Fruit fly (Drosophila melanogaster) whole organism, embryonic: Measurements from ENCODE around the gene CG3337.

ENCODE experiments used
- B-H2 ChIP-seq: fragments of 200-800 bp; sonication (Bioruptor generic); optimal IDR thresholded peaks from 2 replicates; lab custom pipeline; 2018; ENCODE audit warnings: missing biosample characterization, mild to moderate bottlenecking, missing genetic modification characterization
- CG10543 ChIP-seq: fragments of 200-800 bp; sonication (Bioruptor generic); optimal IDR thresholded peaks from 3 replicates; lab custom pipeline; 2017; ENCODE audit warnings: missing biosample characterization, mild to moderate bottlenecking, missing genetic modification characterization, moderate library complexity
- CG10654 ChIP-seq: fragments of 200-800 bp; sonication (Bioruptor generic); optimal IDR thresholded peaks from 2 replicates; lab custom pipeline; 2016; ENCODE audit warnings: missing biosample characterization, missing genetic modification characterization
- CG11696 ChIP-seq: fragments of 200-800 bp; sonication (Bioruptor generic); IDR thresholded peaks from 2 replicates; pipeline ENCODE4 v1.3.6; 2022; ENCODE audit warnings: missing biosample characterization, missing genetic modification characterization
- CG11723 ChIP-seq: fragments of 200-800 bp; sonication (Bioruptor generic); optimal IDR thresholded peaks from 2 replicates; lab custom pipeline; 2017; ENCODE audit warnings: missing biosample characterization, mild to moderate bottlenecking, missing genetic modification characterization
- CG13296 ChIP-seq: fragments of 200-800 bp; sonication (Bioruptor generic); optimal IDR thresholded peaks from 3 replicates; lab custom pipeline; 2018; ENCODE audit warnings: missing biosample characterization, mild to moderate bottlenecking, missing genetic modification characterization
- CG14441 ChIP-seq: fragments of 200-800 bp; sonication (Bioruptor generic); IDR thresholded peaks from 2 replicates; pipeline ENCODE4 v1.3.6; 2022; ENCODE audit warnings: missing biosample characterization, missing genetic modification characterization
- CG14860 ChIP-seq: fragments of 200-800 bp; sonication (Bioruptor generic); IDR thresholded peaks from 3 replicates; pipeline ENCODE4 v1.3.6; 2022; ENCODE audit warnings: missing biosample characterization, missing genetic modification characterization; ENCODE audit not compliant: partially characterized antibody
- CG17186 ChIP-seq: fragments of 200-800 bp; sonication (Bioruptor generic); optimal IDR thresholded peaks from 3 replicates; lab custom pipeline; 2017; ENCODE audit warnings: missing biosample characterization, missing genetic modification reagents, missing genetic modification characterization
- CG18011 ChIP-seq: fragments of 200-800 bp; sonication (Bioruptor generic); optimal IDR thresholded peaks from 2 replicates; lab custom pipeline; 2017; ENCODE audit warnings: missing biosample characterization, missing genetic modification characterization, mild to moderate bottlenecking, moderate library complexity, missing genotype
- CG2116 ChIP-seq: fragments of 200-800 bp; sonication (Bioruptor generic); optimal IDR thresholded peaks from 3 replicates; lab custom pipeline; 2018; ENCODE audit warnings: missing biosample characterization, mild to moderate bottlenecking, missing genetic modification characterization
- CG2129 ChIP-seq: fragments of 200-800 bp; sonication (Bioruptor generic); IDR thresholded peaks from 2 replicates; pipeline ENCODE4 v1.3.6; 2022; ENCODE audit warnings: missing biosample characterization, missing genetic modification characterization; ENCODE audit not compliant: partially characterized antibody
- CG32767 ChIP-seq: fragments of 200-800 bp; sonication (Bioruptor generic); IDR thresholded peaks from 2 replicates; pipeline ENCODE4 v1.3.6; 2022; ENCODE audit warnings: missing biosample characterization, missing genetic modification characterization
- CG3281 ChIP-seq: fragments of 200-800 bp; sonication (Bioruptor generic); optimal IDR thresholded peaks from 3 replicates; lab custom pipeline; 2017; ENCODE audit warnings: missing biosample characterization, mild to moderate bottlenecking, missing genetic modification characterization
- CG7372 ChIP-seq: fragments of 200-800 bp; sonication (Bioruptor generic); IDR thresholded peaks from 2 replicates; pipeline ENCODE4 v1.3.6; 2022; ENCODE audit warnings: missing biosample characterization, missing genetic modification characterization
- CG8290 ChIP-seq, 3 experiments: fragments of 200-800 bp; sonication (Bioruptor generic); optimal IDR thresholded peaks; 2 replicates each; lab custom pipeline; 2016 to 2019; ENCODE audit warnings: missing biosample characterization in 3 of 3, missing genetic modification characterization in 3 of 3, mild to moderate bottlenecking in 2 of 3, moderate library complexity in 1 of 3
- CG8765 ChIP-seq: fragments of 200-800 bp; sonication (Bioruptor generic); IDR thresholded peaks from 2 replicates; pipeline ENCODE4 v1.3.6; 2022; ENCODE audit warnings: missing biosample characterization, missing genetic modification characterization
- CG9932 ChIP-seq: fragments of 200-800 bp; sonication (Bioruptor generic); IDR thresholded peaks from 2 replicates; pipeline ENCODE4 v1.3.6; 2022; ENCODE audit warnings: missing biosample characterization, missing genetic modification characterization
- Dip2 ChIP-seq: fragments of 200-800 bp; sonication (Bioruptor generic); IDR thresholded peaks from 2 replicates; pipeline ENCODE4 v1.3.6; 2022; ENCODE audit warnings: missing biosample characterization, missing genetic modification characterization
- Fer1 ChIP-seq: fragments of 200-800 bp; sonication (Bioruptor generic); optimal IDR thresholded peaks from 2 replicates; lab custom pipeline; 2017; ENCODE audit warnings: missing biosample characterization, mild to moderate bottlenecking, missing genetic modification characterization
- HHEX ChIP-seq: fragments of 200-800 bp; sonication (Bioruptor generic); optimal IDR thresholded peaks from 3 replicates; lab custom pipeline; 2017; ENCODE audit warnings: missing biosample characterization, mild to moderate bottlenecking, missing genetic modification characterization, missing genetic modification reagents
- Hmx ChIP-seq: fragments of 200-800 bp; sonication (Bioruptor generic); optimal IDR thresholded peaks from 2 replicates; lab custom pipeline; 2016; ENCODE audit warnings: missing biosample characterization, missing genetic modification characterization
- Hr78 ChIP-seq, 2 experiments: fragments of 200-800 bp in 1 of 2; fragments of >200 bp in 1 of 2; sonication (Bioruptor generic) in 1 of 2; optimal IDR thresholded peaks; 2 replicates each; lab custom pipeline; 2017 to 2019; ENCODE audit warnings: missing biosample characterization in 2 of 2, missing genetic modification characterization in 2 of 2, mild to moderate bottlenecking in 1 of 2, moderate library complexity in 1 of 2
- Meics ChIP-seq: fragments of 200-800 bp; sonication (Bioruptor generic); optimal IDR thresholded peaks from 2 replicates; lab custom pipeline; 2017; ENCODE audit warnings: missing biosample characterization, mild to moderate bottlenecking, missing genetic modification characterization
- Oaz ChIP-seq: fragments of 200-800 bp; sonication (Bioruptor generic); IDR thresholded peaks from 2 replicates; pipeline ENCODE4 v1.3.6; 2022; ENCODE audit warnings: missing biosample characterization, missing genetic modification characterization
- PHDP ChIP-seq: fragments of 200-800 bp; sonication (Bioruptor generic); optimal IDR thresholded peaks from 3 replicates; lab custom pipeline; 2018; ENCODE audit warnings: missing biosample characterization, mild to moderate bottlenecking, missing genetic modification characterization, moderate library complexity
- Pdp1 ChIP-seq, 2 experiments: fragments of 200-800 bp; sonication (Bioruptor generic); optimal IDR thresholded peaks; 3 replicates each; lab custom pipeline; 2016; ENCODE audit warnings: missing biosample characterization in 2 of 2, missing genetic modification characterization in 2 of 2, mild to moderate bottlenecking in 1 of 2, moderate library complexity in 1 of 2
- Rfx ChIP-seq: fragments of 200-800 bp; sonication (Bioruptor generic); IDR thresholded peaks from 2 replicates; pipeline ENCODE4 v1.3.6; 2022; ENCODE audit warnings: missing biosample characterization, missing genetic modification characterization
- Sox102F ChIP-seq: fragments of 200-800 bp; sonication (Bioruptor generic); optimal IDR thresholded peaks from 2 replicates; lab custom pipeline; 2018; ENCODE audit warnings: missing biosample characterization, mild to moderate bottlenecking, missing genetic modification characterization, moderate library complexity
- abd-A ChIP-seq: fragments of 200-800 bp; sonication (Bioruptor generic); optimal IDR thresholded peaks from 3 replicates; lab custom pipeline; 2019; ENCODE audit warnings: missing biosample characterization, mild to moderate bottlenecking, missing genetic modification characterization, moderate library complexity
- bbx ChIP-seq: fragments of 200-800 bp; sonication (Bioruptor generic); IDR thresholded peaks from 2 replicates; pipeline ENCODE4 v1.3.6; 2022; ENCODE audit warnings: missing biosample characterization, missing genetic modification characterization; ENCODE audit not compliant: partially characterized antibody
- danr ChIP-seq: fragments of 200-800 bp; sonication (Bioruptor generic); IDR thresholded peaks from 2 replicates; pipeline ENCODE4 v1.3.6; 2022; ENCODE audit warnings: missing biosample characterization, missing genetic modification characterization
- emc ChIP-seq: fragments of 200-800 bp; sonication (Bioruptor generic); optimal IDR thresholded peaks from 2 replicates; lab custom pipeline; 2016; ENCODE audit warnings: missing biosample characterization, missing genetic modification characterization
- ftz-f1 ChIP-seq: fragments of 200-800 bp; sonication (Bioruptor generic); optimal IDR thresholded peaks from 2 replicates; lab custom pipeline; 2016; ENCODE audit warnings: missing biosample characterization, missing genetic modification characterization
- gem ChIP-seq: fragments of 200-800 bp; sonication (Bioruptor generic); optimal IDR thresholded peaks from 2 replicates; lab custom pipeline; 2019; ENCODE audit warnings: missing biosample characterization, mild to moderate bottlenecking, missing genetic modification characterization, moderate library complexity
- insv ChIP-seq, 2 experiments: fragments of 200-800 bp; sonication (Bioruptor generic); optimal IDR thresholded peaks; 3 replicates each; lab custom pipeline; 2016 to 2018; ENCODE audit warnings: missing biosample characterization in 2 of 2, missing genetic modification characterization in 2 of 2
- lab ChIP-seq: fragments of 200-800 bp; sonication (Bioruptor generic); optimal IDR thresholded peaks from 3 replicates; lab custom pipeline; 2017; ENCODE audit warnings: missing biosample characterization, missing genetic modification characterization, mild to moderate bottlenecking, moderate library complexity, missing genetic modification reagents
- lilli ChIP-seq: fragments of 200-800 bp; sonication (Bioruptor generic); optimal IDR thresholded peaks from 3 replicates; lab custom pipeline; 2016; ENCODE audit warnings: missing biosample characterization, missing genetic modification characterization
- lola ChIP-seq, 3 experiments: fragments of >200 bp in 2 of 3; fragments of 200-800 bp in 1 of 3; sonication (Bioruptor generic) in 1 of 3; optimal IDR thresholded peaks; 2 replicates each; lab custom pipeline; 2017 to 2019; ENCODE audit warnings: missing biosample characterization in 3 of 3, missing genetic modification characterization in 3 of 3, mild to moderate bottlenecking in 1 of 3, moderate library complexity in 1 of 3
- org-1 ChIP-seq: fragments of 200-800 bp; sonication (Bioruptor generic); optimal IDR thresholded peaks from 2 replicates; lab custom pipeline; 2017; ENCODE audit warnings: missing biosample characterization, missing genetic modification characterization
- pum ChIP-seq: fragments of 200-800 bp; sonication (Bioruptor generic); optimal IDR thresholded peaks from 2 replicates; lab custom pipeline; 2016; ENCODE audit warnings: missing biosample characterization, missing genetic modification characterization
- rib ChIP-seq: fragments of 200-800 bp; sonication (Bioruptor generic); IDR thresholded peaks from 2 replicates; pipeline ENCODE4 v1.3.6; 2022; ENCODE audit warnings: missing biosample characterization, missing genetic modification characterization
- sd ChIP-seq: fragments of 200-800 bp; sonication (Bioruptor generic); optimal IDR thresholded peaks from 3 replicates; lab custom pipeline; 2018; ENCODE audit warnings: missing biosample characterization, mild to moderate bottlenecking, missing genetic modification characterization, moderate library complexity
- seq ChIP-seq: fragments of 200-800 bp; sonication (Bioruptor generic); IDR thresholded peaks from 2 replicates; pipeline ENCODE4 v1.3.6; 2022; ENCODE audit warnings: missing biosample characterization, missing genetic modification characterization
- sug ChIP-seq: fragments of 200-800 bp; optimal IDR thresholded peaks from 2 replicates; lab custom pipeline; 2019; ENCODE audit warnings: missing biosample characterization, mild to moderate bottlenecking, missing genetic modification characterization, moderate library complexity
- tx ChIP-seq: fragments of 200-800 bp; sonication (Bioruptor generic); optimal IDR thresholded peaks from 2 replicates; lab custom pipeline; 2016; ENCODE audit warnings: missing biosample characterization, missing genetic modification characterization
- yki ChIP-seq: fragments of >200 bp; optimal IDR thresholded peaks from 3 replicates; lab custom pipeline; 2018

The CG3337 gene

DNA sequence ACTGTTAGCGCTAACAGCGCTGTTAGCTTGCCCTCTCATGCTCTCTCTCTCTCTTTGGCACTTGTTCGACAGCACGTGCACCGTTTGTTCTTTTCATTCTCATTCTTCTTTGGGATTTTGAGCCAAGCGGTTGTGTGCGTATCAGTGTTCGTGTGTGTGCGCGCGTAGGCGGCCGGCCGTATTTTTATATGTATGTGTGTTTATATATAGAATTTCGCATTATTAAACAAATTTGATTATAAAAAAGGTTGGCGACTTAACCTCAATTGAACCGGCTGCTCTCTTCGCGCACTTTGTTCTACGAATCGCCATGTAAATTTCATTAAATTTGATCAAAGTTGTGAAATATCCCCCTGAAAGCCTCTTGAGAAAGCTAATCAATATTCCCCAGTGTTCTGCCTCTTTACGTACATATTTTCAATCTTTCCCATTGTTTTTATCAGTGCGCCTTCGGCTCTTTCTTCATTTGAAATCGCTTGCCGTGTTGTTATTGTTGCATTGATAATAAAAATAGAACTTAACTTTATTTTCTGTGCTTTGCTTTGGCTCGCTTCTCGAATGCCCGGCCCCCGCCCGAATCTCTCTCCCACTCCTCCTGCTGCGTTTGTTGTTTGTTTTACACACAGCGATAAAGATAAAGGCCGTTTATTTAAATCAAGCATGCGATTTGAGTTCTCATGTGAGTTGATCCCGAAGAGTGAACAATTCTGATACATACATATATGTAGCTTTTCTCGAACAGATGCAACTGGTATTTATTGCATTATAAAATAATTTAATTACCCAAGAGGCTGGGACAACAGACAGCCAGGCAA is 24.1 kb downstream of the CG3337 start (continued):
- TF ChIP-seq sug (tag; lab: Kevin White, UChicago) = peak; percentile 82
- TF ChIP-seq bbx (GFP tag; lab: Robert Waterston, UW) = 0 out of 2 replicates have a peak, but pooled peaks have one; percentile 12
- no peak for TF ChIP-seq CG8290 (GFP tag; optimal IDR thresholded peaks at IDR 0.05; lab: Kevin White, UChicago)
- peak in 1 of 2 experiments; percentile 4 for TF ChIP-seq CG8290 (tag; optimal IDR thresholded peaks at IDR 0.05; lab: Kevin White, UChicago)
- TF ChIP-seq CG3281 (GFP tag; lab: Kevin White, UChicago) = peak; percentile 4
- no peak for TF ChIP-seq yki (lab: Kevin White, UChicago)
- TF ChIP-seq ftz-f1 (GFP tag; lab: Kevin White, UChicago) = peak; percentile 76
- no peak for TF ChIP-seq PHDP
- TF ChIP-seq sd = peak; percentile 25
- no peak for TF ChIP-seq CG11696 (GFP tag; lab: Robert Waterston, UW)
- peak; percentile 7 for TF ChIP-seq Sox102F
- TF ChIP-seq Oaz (GFP tag; lab: Robert Waterston, UW) = no peak
- no peak for TF ChIP-seq abd-A (tag; lab: Kevin White, UChicago)
- TF ChIP-seq CG10543 (GFP tag; lab: Kevin White, UChicago) = peak; percentile 48
- TF ChIP-seq org-1 (GFP tag; lab: Kevin White, UChicago) = no peak
- TF ChIP-seq HHEX (GFP tag; lab: Kevin White, UChicago) = no peak

DNA sequence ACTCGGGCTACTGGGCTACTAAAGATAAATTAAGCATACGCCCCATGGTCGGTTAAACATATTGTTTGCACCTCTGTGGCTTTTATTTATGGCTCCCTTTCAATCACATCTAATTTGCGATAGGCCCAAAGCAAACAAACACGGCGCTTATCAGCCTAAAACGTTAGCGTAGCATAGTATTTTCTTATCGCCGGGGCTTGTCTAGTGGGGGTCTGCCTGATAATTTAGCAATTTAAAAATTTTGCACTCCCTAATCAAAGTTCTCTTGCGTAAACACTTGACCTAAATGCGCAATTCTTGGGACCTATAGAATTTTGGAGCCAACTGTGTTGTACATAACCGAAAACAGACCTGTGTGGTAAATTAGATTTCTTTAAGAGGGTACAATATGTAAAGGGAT is 25.3 kb downstream of the CG3337 start:
- TF ChIP-seq Hr78 (GFP tag; optimal IDR thresholded peaks at IDR 0.05; lab: Kevin White, UChicago) (no peak), CG32767 (no peak), CG2116 (GFP tag; lab: Kevin White, UChicago) (no peak), rib (GFP tag; lab: Robert Waterston, UW) (peak; percentile 63; the same call in 1 of the 2 replicates), sd (peak; percentile 83), CG10654 (GFP tag; lab: Kevin White, UChicago) (no peak), Meics (GFP tag; lab: Kevin White, UChicago) (peak; percentile 8), Dip2 (no peak), pum (GFP tag; lab: Kevin White, UChicago) (no peak), gem (tag; lab: Kevin White, UChicago) (no peak), tx (GFP tag; lab: Kevin White, UChicago) (no peak), Hmx (GFP tag; lab: Kevin White, UChicago) (no peak), seq (GFP tag; lab: Robert Waterston, UW) (no peak), CG17186 (GFP tag; lab: Kevin White, UChicago) (no peak), CG14860 (GFP tag; lab: Robert Waterston, UW) (no peak), CG13296 (GFP tag; lab: Kevin White, UChicago) (peak; percentile 10), CG14441 (GFP tag; lab: Robert Waterston, UW) (0 out of 2 replicates have a peak, but pooled peaks have one; percentile 17), insv (GFP tag; optimal IDR thresholded peaks at IDR 0.05; lab: Kevin White, UChicago) (no peak), CG7372 (GFP tag; lab: Robert Waterston, UW) (no peak), CG18011 (GFP tag; lab: Kevin White, UChicago) (no peak), CG11723 (GFP tag; lab: Kevin White, UChicago) (no peak), CG9932 (GFP tag; lab: Robert Waterston, UW) (no peak), Rfx (GFP tag; lab: Robert Waterston, UW) (no peak), CG2129 (no peak), CG8765 (GFP tag; lab: Robert Waterston, UW) (no peak), lab (peak; percentile 74), lola (GFP tag; optimal IDR thresholded peaks at IDR 0.05; lab: Kevin White, UChicago) (no peak), ftz-f1 (GFP tag; lab: Kevin White, UChicago) (no peak), Pdp1 (GFP tag; optimal IDR thresholded peaks at IDR 0.05; lab: Kevin White, UChicago) (peak in 1 of 2 experiments; percentile 74), B-H2 (GFP tag; lab: Kevin White, UChicago) (peak; percentile 36), danr (GFP tag; lab: Robert Waterston, UW) (no peak), Fer1 (GFP tag; lab: Kevin White, UChicago) (peak; percentile 32), lilli (no peak), emc (no peak)
